Fruit fly (Drosophila melanogaster): ENCODE results near the gene eIF3a.

DNA sequence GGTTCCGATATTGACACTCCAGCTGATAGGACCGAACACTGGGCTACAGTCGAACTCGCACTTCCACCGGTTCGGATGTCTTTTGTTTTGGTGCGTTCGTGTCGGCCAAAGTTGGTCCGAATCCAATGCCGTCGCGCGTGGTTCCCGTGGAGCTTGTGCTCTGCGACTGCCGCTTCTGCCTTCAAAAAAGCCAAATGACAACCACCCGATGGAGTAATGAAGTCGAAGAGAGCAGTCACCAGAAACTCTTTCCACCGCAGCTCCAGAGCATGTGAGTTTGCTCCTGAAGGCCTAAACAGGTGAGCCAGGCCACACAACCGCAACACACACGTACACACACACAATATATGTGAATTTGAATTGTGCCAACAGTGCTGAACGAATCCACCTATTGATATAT, 39.6 kb downstream of the eIF3a start, which contains the start of gene CG34112:
- no peak for TF ChIP-seq croc (GFP tag; conservative IDR thresholded peaks at IDR 0.05)
- TF ChIP-seq CG14667 (GFP tag; IDR thresholded peaks at IDR 0.05): no peak
- TF ChIP-seq CG9932 (GFP tag; IDR thresholded peaks at IDR 0.05): no peak
- no peak for TF ChIP-seq Chrac-16 (GFP tag; optimal IDR thresholded peaks at IDR 0.05)
- no peak for TF ChIP-seq danr (GFP tag; IDR thresholded peaks at IDR 0.05)
- no peak for TF ChIP-seq otp (GFP tag; IDR thresholded peaks at IDR 0.05)
- TF ChIP-seq CG10979 (tag; optimal IDR thresholded peaks at IDR 0.05): no peak
- no peak for TF ChIP-seq CG11696 (GFP tag; IDR thresholded peaks at IDR 0.05)
- no peak for TF ChIP-seq lab (GFP tag; optimal IDR thresholded peaks at IDR 0.05)
- no peak for TF ChIP-seq schlank (tag; optimal IDR thresholded peaks at IDR 0.05)
- no peak for TF ChIP-seq dimm (GFP tag; IDR thresholded peaks at IDR 0.05)
- TF ChIP-seq CG17385 (GFP tag; optimal IDR thresholded peaks at IDR 0.05): no peak
- no peak for TF ChIP-seq nerfin-2 (GFP tag; IDR thresholded peaks at IDR 0.05; ENCODE audit: partially characterized antibody)
- TF ChIP-seq trem (tag; optimal IDR thresholded peaks at IDR 0.05): no peak

All from whole organism, embryonic.